Fruit fly (Drosophila melanogaster): Measurements from ENCODE around the gene Acer.

Gene Acer

dm6 chr2L:8574947-8575346 is 53.2 kb downstream of the Acer start (continued):
- TF ChIP-seq CG13624 (GFP tag; optimal IDR thresholded peaks at IDR 0.05) (no peak), TFAM (GFP tag; optimal IDR thresholded peaks at IDR 0.05) (peak; percentile 65), CG17359 (tag; optimal IDR thresholded peaks at IDR 0.05) (peak; percentile 92), aop (GFP tag; IDR thresholded peaks at IDR 0.05) (peak; percentile 70; the same call in 1 of the 2 replicates), chn (GFP tag; optimal IDR thresholded peaks at IDR 0.05) (peak; percentile 70), Nf-YC (tag; optimal IDR thresholded peaks at IDR 0.05) (no peak), Ravus (GFP tag; IDR thresholded peaks at IDR 0.05) (peak; percentile 44), CG7987 (GFP tag; optimal IDR thresholded peaks at IDR 0.05) (peak; percentile 32), Camta (GFP tag; optimal IDR thresholded peaks at IDR 0.05) (peak; percentile 44), CTCF (GFP tag; optimal IDR thresholded peaks at IDR 0.05) (peak; percentile 38), dmrt99B (tag; optimal IDR thresholded peaks at IDR 0.05) (peak; percentile 92), CG31388 (GFP tag; optimal IDR thresholded peaks at IDR 0.05) (peak; percentile 27), lola (GFP tag; optimal IDR thresholded peaks at IDR 0.05) (peak in 1 of 3 experiments; percentile 87), prd (optimal IDR thresholded peaks at IDR 0.05) (no peak), prd (GFP tag; IDR thresholded peaks at IDR 0.05) (peak; percentile 96), Chrac-16 (GFP tag; optimal IDR thresholded peaks at IDR 0.05) (peak; percentile 81), PHDP (tag; optimal IDR thresholded peaks at IDR 0.05) (peak; percentile 88), CG7786 (GFP tag; optimal IDR thresholded peaks at IDR 0.05) (no peak), tap (tag; optimal IDR thresholded peaks at IDR 0.05) (peak; percentile 87), CG4854 (GFP tag; optimal IDR thresholded peaks at IDR 0.05) (peak; percentile 28), CG4617 (GFP tag; optimal IDR thresholded peaks at IDR 0.05; ENCODE audit: borderline replicate concordance) (peak; percentile 34), gsb-n (tag; optimal IDR thresholded peaks at IDR 0.05) (peak; percentile 92), ato (GFP tag; IDR thresholded peaks at IDR 0.05; ENCODE audit: partially characterized antibody) (no peak), Atf-2 (GFP tag; optimal IDR thresholded peaks at IDR 0.05) (peak; percentile 31), NC2α (GFP tag; optimal IDR thresholded peaks at IDR 0.05) (no peak), onecut (GFP tag; IDR thresholded peaks at IDR 0.05) (peak; percentile 82), CG9932 (GFP tag; IDR thresholded peaks at IDR 0.05) (no peak), Adf1 (GFP tag; IDR thresholded peaks at IDR 0.05) (no peak), CG14710 (tag; optimal IDR thresholded peaks at IDR 0.05) (peak; percentile 87), Pdp1 (GFP tag; optimal IDR thresholded peaks at IDR 0.05) (peak; percentile 44 to 63), abd-A (tag; optimal IDR thresholded peaks at IDR 0.05) (no peak), Abd-B (GFP tag; optimal IDR thresholded peaks at IDR 0.05) (peak; percentile 74), Sry-β (GFP tag; optimal IDR thresholded peaks at IDR 0.05) (peak; percentile 27), Bgb (GFP tag; IDR thresholded peaks at IDR 0.05; ENCODE audit: partially characterized antibody) (no peak), CG11695 (GFP tag; IDR thresholded peaks at IDR 0.05) (peak; percentile 82), dan (GFP tag; IDR thresholded peaks at IDR 0.05) (peak; percentile 75), slp2 (GFP tag; optimal IDR thresholded peaks at IDR 0.05) (no peak)
